Worm (Caenorhabditis elegans) whole organism, midembryonic: Measurements from ENCODE around the gene meg-4.
"Not testable (repeated sequence)": the region's sequence is repeated elsewhere in the genome, so short reads cannot be mapped to it uniquely, and the experiment has no call there.

Source experiments
- T22C8.4 ChIP-seq: fragments of 200-800 bp; sonication (Bioruptor generic); IDR thresholded peaks from 2 replicates; pipeline ENCODE4 v1.3.6; 2022; ENCODE audit warnings: missing genetic modification characterization, missing compliant biosample characterization
- cog-1 ChIP-seq: sonication (generic microtip); optimal IDR thresholded peaks from 2 replicates; lab custom pipeline; 2016; ENCODE audit warnings: missing genetic modification characterization, missing compliant biosample characterization
- flt-1 ChIP-seq: fragments of 200-800 bp; sonication (Bioruptor generic); IDR thresholded peaks from 2 replicates; pipeline ENCODE4 v1.3.6; 2022; ENCODE audit warnings: missing genetic modification characterization, missing compliant biosample characterization
- klf-2 ChIP-seq: fragments of 200-800 bp; sonication (Bioruptor generic); conservative IDR thresholded peaks from 2 replicates; pipeline ENCODE4 v1.3.6; 2022; ENCODE audit warnings: missing genetic modification reagents, missing genetic modification characterization, missing compliant biosample characterization
- med-1 ChIP-seq: sonication (generic microtip); optimal IDR thresholded peaks from 2 replicates; lab custom pipeline; 2017; ENCODE audit warnings: missing genetic modification characterization, mild to moderate bottlenecking, missing compliant biosample characterization, antibody characterized with exemption, missing genetic modification reagents; ENCODE audit not compliant: insufficient read depth
- ref-1 ChIP-seq: fragments of 200-800 bp; sonication (Bioruptor generic); conservative IDR thresholded peaks from 2 replicates; pipeline ENCODE4 v1.3.6; 2022; ENCODE audit warnings: missing genetic modification reagents, missing genetic modification characterization, missing compliant biosample characterization
- tab-1 ChIP-seq: fragments of 200-800 bp; sonication (Bioruptor generic); IDR thresholded peaks from 2 replicates; pipeline ENCODE4 v1.3.6; 2022; ENCODE audit warnings: missing genetic modification characterization, missing compliant biosample characterization
- ztf-23 ChIP-seq: fragments of 200-800 bp; sonication (Bioruptor generic); IDR thresholded peaks from 2 replicates; pipeline ENCODE4 v1.3.6; 2022; ENCODE audit warnings: missing genetic modification reagents, missing genetic modification characterization, missing compliant biosample characterization
- ztf-29 ChIP-seq: fragments of 200-800 bp; sonication (Bioruptor generic); IDR thresholded peaks from 2 replicates; pipeline ENCODE4 v1.3.6; 2022; ENCODE audit warnings: missing genetic modification reagents, missing genetic modification characterization, missing compliant biosample characterization

meg-4 gene

ce11 chrX:1678021-1678420 lies 4.7 kb upstream of the meg-4 start, which contains the start of gene fbxa-170:
Gene fbxa-170 (minus strand): TSS chrX:1678121.
- no peak for TF ChIP-seq T22C8.4 (GFP tag; lab: Robert Waterston, UW)
- no peak for TF ChIP-seq med-1 (GFP tag; lab: Kevin White, UChicago)
- TF ChIP-seq flt-1 (GFP tag; lab: Robert Waterston, UW) = no peak
- TF ChIP-seq cog-1 (tag; lab: Kevin White, UChicago) = no peak
- no peak for TF ChIP-seq klf-2 (GFP tag; lab: Robert Waterston, UW)
- no peak for TF ChIP-seq tab-1 (GFP tag; lab: Robert Waterston, UW)
- no peak for TF ChIP-seq ref-1 (GFP tag; lab: Robert Waterston, UW)
- no peak for TF ChIP-seq ztf-29 (GFP tag; lab: Robert Waterston, UW)
- no peak for TF ChIP-seq ztf-23

ce11 chrX:1687079-1687478 lies 4.3 kb downstream of the meg-4 start, which contains the start of gene C36C9.11:
Gene C36C9.11 (plus strand): TSS chrX:1687379.
- not testable (repeated sequence) for TF ChIP-seq klf-2, tab-1, ref-1 (GFP tag; lab: Robert Waterston, UW)

- not testable (repeated sequence) for TF ChIP-seq flt-1 (GFP tag; lab: Robert Waterston, UW); med-1 (GFP tag; lab: Kevin White, UChicago); ref-1 (GFP tag; lab: Robert Waterston, UW)
Observed at ce11 chrX:1689996-1690395, 7.2 kb downstream of the meg-4 start, which contains the start of gene C36C9.12. Gene C36C9.12 (minus strand): TSS chrX:1690096.

- not testable (repeated sequence) for TF ChIP-seq klf-2 (GFP tag; lab: Robert Waterston, UW); flt-1 (GFP tag; lab: Robert Waterston, UW); ztf-23
Observed at ce11 chrX:1690894-1691293, 8.1 kb downstream of the meg-4 start, which contains the start of gene C36C9.6. Gene C36C9.6 (minus strand): TSS chrX:1690994.

ce11 chrX:1696879-1697278 lies 14.1 kb downstream of the meg-4 start, which contains the start of gene C36C9.4:
Gene C36C9.4 (minus strand): TSS chrX:1696979.
- TF ChIP-seq med-1 (GFP tag; lab: Kevin White, UChicago); cog-1 (tag; lab: Kevin White, UChicago); klf-2 (GFP tag; lab: Robert Waterston, UW): not testable (repeated sequence)

- TF ChIP-seq med-1 (GFP tag; lab: Kevin White, UChicago) (no peak), ztf-29 (GFP tag; lab: Robert Waterston, UW) (no peak), cog-1 (tag; lab: Kevin White, UChicago) (no peak), flt-1 (GFP tag; lab: Robert Waterston, UW) (no peak), tab-1 (GFP tag; lab: Robert Waterston, UW) (no peak), T22C8.4 (GFP tag; lab: Robert Waterston, UW) (no peak)
Observed at ce11 chrX:1698476-1698875, 15.7 kb downstream of the meg-4 start.

- no peak for TF ChIP-seq ztf-23
- 0 out of 2 replicates have a peak, but pooled peaks have one; percentile 26 for TF ChIP-seq tab-1 (GFP tag; lab: Robert Waterston, UW)
- no peak for TF ChIP-seq T22C8.4 (GFP tag; lab: Robert Waterston, UW)
- TF ChIP-seq flt-1 (GFP tag; lab: Robert Waterston, UW) = no peak
- TF ChIP-seq med-1 (GFP tag; lab: Kevin White, UChicago) = no peak
Observed at ce11 chrX:1703049-1703448, 20.3 kb downstream of the meg-4 start.

- TF ChIP-seq ztf-29 (GFP tag; lab: Robert Waterston, UW) = no peak
- TF ChIP-seq ref-1 (GFP tag; lab: Robert Waterston, UW) = no peak
- no peak for TF ChIP-seq klf-2 (GFP tag; lab: Robert Waterston, UW)
- TF ChIP-seq ztf-23 = no peak
- no peak for TF ChIP-seq med-1 (GFP tag; lab: Kevin White, UChicago)
- TF ChIP-seq T22C8.4 (GFP tag; lab: Robert Waterston, UW) = no peak
- TF ChIP-seq flt-1 (GFP tag; lab: Robert Waterston, UW) = no peak
- TF ChIP-seq cog-1 (tag; lab: Kevin White, UChicago) = no peak
- no peak for TF ChIP-seq tab-1 (GFP tag; lab: Robert Waterston, UW)
Observed at ce11 chrX:1703840-1704239, 21.1 kb downstream of the meg-4 start, which contains the start of gene C36C9.5. Gene C36C9.5 (minus strand): TSS chrX:1703940.

- no peak for TF ChIP-seq ztf-29 (GFP tag; lab: Robert Waterston, UW)
- TF ChIP-seq med-1 (GFP tag; lab: Kevin White, UChicago) = no peak
Observed at ce11 chrX:1706538-1706937, 23.8 kb downstream of the meg-4 start, which contains the start of gene F07G6.5. Gene F07G6.5 (minus strand): TSS chrX:1706638.

ce11 chrX:1712538-1712937 lies 29.8 kb downstream of the meg-4 start, which contains the start of gene fbxa-52:
Gene fbxa-52 (minus strand): TSS chrX:1712638.
- TF ChIP-seq klf-2 (GFP tag; lab: Robert Waterston, UW) = no peak
- TF ChIP-seq T22C8.4 (GFP tag; lab: Robert Waterston, UW) = no peak
- TF ChIP-seq tab-1 (GFP tag; lab: Robert Waterston, UW) = no peak
- no peak for TF ChIP-seq cog-1 (tag; lab: Kevin White, UChicago)
- no peak for TF ChIP-seq med-1 (GFP tag; lab: Kevin White, UChicago)
- TF ChIP-seq ztf-23 = no peak
- no peak for TF ChIP-seq ref-1 (GFP tag; lab: Robert Waterston, UW)
- no peak for TF ChIP-seq flt-1 (GFP tag; lab: Robert Waterston, UW)
- TF ChIP-seq ztf-29 (GFP tag; lab: Robert Waterston, UW) = no peak
